Fruit fly (Drosophila melanogaster) whole organism, pupa: ENCODE results near the gene CG16888.

Source experiments
- CG13204 ChIP-seq: fragments of 200-800 bp; sonication (Bioruptor generic); optimal IDR thresholded peaks from 2 replicates; lab custom pipeline; 2018; ENCODE audit warnings: missing biosample characterization, mild to moderate bottlenecking, missing genetic modification characterization, moderate library complexity
- CG14655 ChIP-seq: fragments of 200-800 bp; sonication (Bioruptor generic); optimal IDR thresholded peaks from 3 replicates; lab custom pipeline; 2017; ENCODE audit warnings: mild to moderate bottlenecking, missing biosample characterization, missing genetic modification reagents, missing genetic modification characterization
- D1 ChIP-seq: fragments of 200-800 bp; sonication (Bioruptor generic); optimal IDR thresholded peaks from 2 replicates; lab custom pipeline; 2018; ENCODE audit warnings: missing biosample characterization, mild to moderate bottlenecking, missing genetic modification characterization, moderate library complexity
- Pif1B ChIP-seq: fragments of 200-800 bp; sonication (Bioruptor generic); optimal IDR thresholded peaks from 3 replicates; lab custom pipeline; 2016; ENCODE audit warnings: missing biosample characterization, missing genetic modification characterization
- Snoo ChIP-seq: fragments of 200-800 bp; sonication (Bioruptor generic); optimal IDR thresholded peaks from 3 replicates; lab custom pipeline; 2017; ENCODE audit warnings: missing biosample characterization, mild to moderate bottlenecking, missing genetic modification characterization, inconsistent platforms
- fd96Ca ChIP-seq: fragments of 200-800 bp; sonication (Bioruptor generic); IDR thresholded peaks from 3 replicates; pipeline ENCODE4 v1.3.6; 2022; ENCODE audit warnings: missing biosample characterization, missing genetic modification characterization

DNA sequence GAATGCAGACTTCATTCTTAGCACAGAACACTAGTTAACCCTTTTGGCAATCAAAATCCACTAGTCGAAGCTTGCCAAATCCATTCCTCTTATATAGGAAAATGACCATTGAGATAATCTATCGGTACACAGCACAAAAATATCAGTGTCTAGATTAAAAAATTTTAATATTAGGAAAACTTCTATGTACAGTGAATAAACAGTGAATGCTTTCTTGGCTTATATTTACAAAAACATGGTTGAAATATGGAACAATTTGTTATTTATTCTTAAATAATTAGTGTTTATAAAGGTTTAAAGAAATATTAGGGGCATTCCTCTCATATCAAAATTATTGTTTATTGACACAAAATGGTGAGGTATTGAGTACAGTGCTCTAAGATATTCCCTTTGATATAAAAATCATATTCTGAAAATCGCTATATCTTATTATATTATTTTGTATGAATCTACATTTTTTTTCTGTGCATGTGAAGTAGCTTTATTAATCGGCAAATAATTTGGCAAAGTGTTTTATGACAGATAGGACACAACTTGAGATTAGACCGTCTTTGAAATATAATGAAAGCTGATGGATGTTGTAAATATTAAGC, 30.7 kb upstream of the CG16888 start, which contains the start of gene CG33306:
- TF ChIP-seq Snoo (tag; lab: Kevin White, UChicago) (no peak), CG13204 (no peak), Pif1B (no peak), CG14655 (GFP tag; lab: Kevin White, UChicago) (no peak), D1 (tag; lab: Kevin White, UChicago) (no peak), fd96Ca (no peak)
